Worm (Caenorhabditis elegans) whole organism, L4 larva: ENCODE data around the gene dpy-9.
A peak's percentile ranks its signal among the peaks of the same experiment; 100 is the strongest.

Experiments
- D1046.2 ChIP-seq: fragments of 200-800 bp; sonication (Bioruptor generic); IDR thresholded peaks from 2 replicates; pipeline ENCODE4 v1.3.6; 2022; ENCODE audit warnings: missing genetic modification characterization, missing compliant biosample characterization
- F49E8.2 ChIP-seq: sonication (generic microtip); optimal IDR thresholded peaks from 2 replicates; lab custom pipeline; 2016; ENCODE audit warnings: missing compliant biosample characterization, mild to moderate bottlenecking, missing genetic modification characterization, borderline replicate concordance
- R02D3.7 ChIP-seq: fragments of 150-350 bp; sonication (generic microtip); optimal IDR thresholded peaks from 3 replicates; lab custom pipeline; 2014; ENCODE audit warnings: missing biosample characterization, missing genetic modification characterization
- T26A8.4 ChIP-seq: fragments of 200-800 bp; sonication (Bioruptor generic); IDR thresholded peaks from 2 replicates; pipeline ENCODE4 v1.3.6; 2022; ENCODE audit warnings: missing genetic modification characterization, missing compliant biosample characterization
- Y105C5A.15 ChIP-seq: fragments of 200-800 bp; sonication (Bioruptor generic); IDR thresholded peaks from 2 replicates; pipeline ENCODE4 v1.3.6; 2022; ENCODE audit warnings: missing genetic modification characterization, missing compliant biosample characterization
- Y75B8A.6 ChIP-seq: fragments of 200-800 bp; sonication (Bioruptor generic); IDR thresholded peaks from 2 replicates; pipeline ENCODE4 v1.3.6; 2022; ENCODE audit warnings: missing genetic modification reagents, missing genetic modification characterization, missing compliant biosample characterization
- ZK337.2 ChIP-seq: fragments of 200-800 bp; sonication (Bioruptor generic); IDR thresholded peaks from 2 replicates; pipeline ENCODE4 v1.3.6; 2022; ENCODE audit warnings: missing genetic modification reagents, missing genetic modification characterization, missing compliant biosample characterization
- aha-1 ChIP-seq: fragments of 150-350 bp; peaks from one replicate; lab custom pipeline; 2014; ENCODE audit warnings: missing biosample characterization, missing genetic modification characterization
- ama-1 ChIP-seq: fragments of 150-350 bp; optimal IDR thresholded peaks from 2 replicates; lab custom pipeline; 2014; ENCODE audit warnings: inconsistent platforms, mixed read lengths
- ceh-20 ChIP-seq: fragments of 200-800 bp; sonication (Bioruptor generic); IDR thresholded peaks from 2 replicates; pipeline ENCODE4 v1.3.6; 2022; ENCODE audit warnings: missing genetic modification reagents, missing genetic modification characterization, missing compliant biosample characterization
- ceh-28 ChIP-seq: fragments of 150-350 bp; optimal IDR thresholded peaks from 2 replicates; lab custom pipeline; 2014; ENCODE audit warnings: missing biosample characterization, missing genetic modification reagents, missing genetic modification characterization
- ces-1 ChIP-seq: fragments of 150-350 bp; sonication (generic microtip); optimal IDR thresholded peaks from 4 replicates; lab custom pipeline; 2014; ENCODE audit warnings: missing biosample characterization, missing genetic modification reagents, missing genetic modification characterization
- daf-8 ChIP-seq: fragments of 200-800 bp; sonication (Bioruptor generic); IDR thresholded peaks from 2 replicates; pipeline ENCODE4 v1.3.6; 2022; ENCODE audit warnings: missing genetic modification characterization, missing compliant biosample characterization
- dmd-9 ChIP-seq: fragments of 200-800 bp; sonication (Bioruptor generic); IDR thresholded peaks from 2 replicates; pipeline ENCODE4 v1.3.6; 2022; ENCODE audit warnings: missing genetic modification reagents, missing genetic modification characterization, missing compliant biosample characterization
- dpl-1 ChIP-seq: fragments of 150-350 bp; optimal IDR thresholded peaks from 2 replicates; lab custom pipeline; 2014; ENCODE audit warnings: missing biosample characterization, missing genetic modification reagents, missing genetic modification characterization
- dve-1 ChIP-seq: sonication (generic microtip); optimal IDR thresholded peaks from 2 replicates; lab custom pipeline; 2017; ENCODE audit warnings: antibody characterized with exemption, mild to moderate bottlenecking, missing genetic modification characterization, missing compliant biosample characterization; ENCODE audit not compliant: insufficient read depth
- gei-8 ChIP-seq: fragments of 200-800 bp; sonication (Bioruptor generic); optimal IDR thresholded peaks from 2 replicates; lab custom pipeline; 2018; ENCODE audit warnings: mild to moderate bottlenecking, missing genetic modification characterization, missing compliant biosample characterization
- hif-1 ChIP-seq, 2 experiments: sonication (generic microtip); optimal IDR thresholded peaks; 2 replicates each; lab custom pipeline; 2016 to 2017; ENCODE audit warnings: missing compliant biosample characterization in 2 of 2, missing genetic modification characterization in 2 of 2, missing genetic modification reagents in 2 of 2, missing genotype in 2 of 2, mild to moderate bottlenecking in 1 of 2
- jun-1 ChIP-seq: fragments of 150-350 bp; optimal IDR thresholded peaks from 2 replicates; lab custom pipeline; 2014; ENCODE audit warnings: missing biosample characterization, missing genetic modification reagents, missing genetic modification characterization
- lin-1 ChIP-seq: fragments of 200-800 bp; sonication (Bioruptor generic); IDR thresholded peaks from 2 replicates; pipeline ENCODE4 v1.3.6; 2022; ENCODE audit warnings: missing genetic modification reagents, missing genetic modification characterization, missing compliant biosample characterization
- lin-13 ChIP-seq: fragments of 150-350 bp; optimal IDR thresholded peaks from 2 replicates; lab custom pipeline; 2014; ENCODE audit warnings: missing biosample characterization, missing genetic modification reagents, missing genetic modification characterization
- lin-29 ChIP-seq: fragments of 200-800 bp; sonication (Bioruptor generic); IDR thresholded peaks from 2 replicates; pipeline ENCODE4 v1.3.6; 2022; ENCODE audit warnings: missing genetic modification reagents, missing genetic modification characterization, missing compliant biosample characterization
- lin-39 ChIP-seq: fragments of 150-350 bp; optimal IDR thresholded peaks from 2 replicates; lab custom pipeline; 2014; ENCODE audit warnings: missing biosample characterization, missing genetic modification reagents, missing genetic modification characterization
- lsy-2 ChIP-seq, 2 experiments: fragments of 150-350 bp in 1 of 2; sonication (generic microtip) in 1 of 2; optimal IDR thresholded peaks; 2 replicates each; lab custom pipeline; 2014 to 2017; ENCODE audit warnings: missing biosample characterization in 2 of 2, missing genetic modification characterization in 2 of 2
- madf-5 ChIP-seq, 2 experiments: fragments of 200-800 bp; sonication (Bioruptor generic); IDR thresholded peaks; 2 replicates each; pipeline ENCODE4 v1.3.6; 2022; ENCODE audit warnings: missing compliant biosample characterization in 2 of 2, missing genetic modification characterization in 2 of 2
- madf-9 ChIP-seq: fragments of 200-800 bp; sonication (Bioruptor generic); conservative IDR thresholded peaks from 2 replicates; pipeline ENCODE4 v1.3.6; 2022; ENCODE audit warnings: missing genetic modification reagents, missing genetic modification characterization, missing compliant biosample characterization
- mep-1 ChIP-seq: fragments of 150-350 bp; sonication (generic microtip); optimal IDR thresholded peaks from 3 replicates; lab custom pipeline; 2014; ENCODE audit warnings: missing biosample characterization, missing genetic modification characterization
- mes-2 ChIP-seq: sonication (generic microtip); optimal IDR thresholded peaks from 2 replicates; lab custom pipeline; 2016; ENCODE audit warnings: missing genotype, mild to moderate bottlenecking, missing genetic modification characterization, missing compliant biosample characterization; ENCODE audit not compliant: poor library complexity, severe bottlenecking
- mxl-3 ChIP-seq: fragments of 200-800 bp; sonication (Bioruptor generic); optimal IDR thresholded peaks from 2 replicates; lab custom pipeline; 2018; ENCODE audit warnings: mild to moderate bottlenecking, missing genetic modification characterization, missing compliant biosample characterization
- nhr-102 ChIP-seq: sonication (generic microtip); optimal IDR thresholded peaks from 2 replicates; lab custom pipeline; 2016; ENCODE audit warnings: mild to moderate bottlenecking, missing genetic modification characterization, moderate library complexity, missing compliant biosample characterization
- nhr-25 ChIP-seq: sonication (generic microtip); optimal IDR thresholded peaks from 2 replicates; lab custom pipeline; 2017; ENCODE audit warnings: missing genetic modification characterization, mild to moderate bottlenecking, missing compliant biosample characterization, antibody characterized with exemption, moderate library complexity, borderline replicate concordance; ENCODE audit not compliant: insufficient read depth
- nhr-28 ChIP-seq: fragments of 150-350 bp; optimal IDR thresholded peaks from 2 replicates; lab custom pipeline; 2014; ENCODE audit warnings: missing biosample characterization, missing genetic modification characterization
- nhr-6 ChIP-seq: fragments of 150-350 bp; optimal IDR thresholded peaks from 2 replicates; lab custom pipeline; 2014; ENCODE audit warnings: missing biosample characterization, missing genetic modification characterization
- nhr-76 ChIP-seq: fragments of 150-350 bp; optimal IDR thresholded peaks from 2 replicates; lab custom pipeline; 2014; ENCODE audit warnings: missing biosample characterization, missing genetic modification characterization
- set-16 ChIP-seq: fragments of 200-800 bp; sonication (Bioruptor generic); IDR thresholded peaks from 2 replicates; pipeline ENCODE4 v1.3.6; 2022; ENCODE audit warnings: missing genetic modification reagents, missing genetic modification characterization, missing compliant biosample characterization
- skn-1 ChIP-seq: fragments of 150-350 bp; optimal IDR thresholded peaks from 2 replicates; lab custom pipeline; 2014; ENCODE audit warnings: missing biosample characterization, missing genetic modification characterization
- spr-3 ChIP-seq: fragments of 200-800 bp; sonication (Bioruptor generic); optimal IDR thresholded peaks from 2 replicates; lab custom pipeline; 2018; ENCODE audit warnings: mild to moderate bottlenecking, missing genetic modification characterization, missing compliant biosample characterization
- tag-97 ChIP-seq: fragments of 200-800 bp; sonication (Bioruptor generic); IDR thresholded peaks from 2 replicates; pipeline ENCODE4 v1.3.6; 2022; ENCODE audit warnings: missing genetic modification characterization, missing compliant biosample characterization
- tra-1 ChIP-seq: fragments of 200-800 bp; sonication (Bioruptor generic); IDR thresholded peaks from 2 replicates; pipeline ENCODE4 v1.3.6; 2022; ENCODE audit warnings: missing genetic modification reagents, missing genetic modification characterization, missing compliant biosample characterization
- unc-39 ChIP-seq: sonication (generic microtip); optimal IDR thresholded peaks from 2 replicates; lab custom pipeline; 2017; ENCODE audit warnings: missing biosample characterization, missing genetic modification characterization
- zag-1 ChIP-seq: fragments of 150-350 bp; optimal IDR thresholded peaks from 2 replicates; lab custom pipeline; 2014; ENCODE audit warnings: missing biosample characterization, missing genetic modification characterization
- zfp-2 ChIP-seq: sonication (generic microtip); optimal IDR thresholded peaks from 2 replicates; lab custom pipeline; 2016; ENCODE audit warnings: mild to moderate bottlenecking, missing genetic modification characterization, missing compliant biosample characterization
- zfp-3 ChIP-seq: fragments of 200-800 bp; sonication (Bioruptor generic); conservative IDR thresholded peaks from 2 replicates; pipeline ENCODE4 v1.3.6; 2022; ENCODE audit warnings: missing genetic modification reagents, missing genetic modification characterization, missing compliant biosample characterization
- zip-11 ChIP-seq: fragments of 200-800 bp; sonication (Bioruptor generic); IDR thresholded peaks from 2 replicates; pipeline ENCODE4 v1.3.6; 2022; ENCODE audit warnings: missing genetic modification characterization, missing compliant biosample characterization

Gene dpy-9

ce11 chrIV:247494-247893 is 11.5 kb downstream of the dpy-9 start (continued):
- no peak for TF ChIP-seq nhr-6
- no peak for TF ChIP-seq lin-29 (GFP tag; lab: Robert Waterston, UW)
- TF ChIP-seq mep-1 (tag; lab: Kevin White, UChicago): no peak
- TF ChIP-seq lin-39 (tag; lab: Kevin White, UChicago): no peak
- no peak for TF ChIP-seq skn-1 (tag; lab: Kevin White, UChicago)
- TF ChIP-seq daf-8 (GFP tag; lab: Robert Waterston, UW): no peak
- TF ChIP-seq spr-3 (GFP tag; lab: Kevin White, UChicago): no peak
- no peak for TF ChIP-seq Y105C5A.15
- TF ChIP-seq dve-1 (tag; lab: Kevin White, UChicago): no peak
- peak; percentile 51; the same call in 1 of the 2 replicates for TF ChIP-seq ceh-20 (GFP tag; lab: Robert Waterston, UW)
- TF ChIP-seq mxl-3 (GFP tag; lab: Kevin White, UChicago): peak; percentile 73
- TF ChIP-seq F49E8.2: no peak
- no peak for TF ChIP-seq dmd-9 (GFP tag; lab: Robert Waterston, UW)
- TF ChIP-seq, all 104 proteins: peak for 11

DNA sequence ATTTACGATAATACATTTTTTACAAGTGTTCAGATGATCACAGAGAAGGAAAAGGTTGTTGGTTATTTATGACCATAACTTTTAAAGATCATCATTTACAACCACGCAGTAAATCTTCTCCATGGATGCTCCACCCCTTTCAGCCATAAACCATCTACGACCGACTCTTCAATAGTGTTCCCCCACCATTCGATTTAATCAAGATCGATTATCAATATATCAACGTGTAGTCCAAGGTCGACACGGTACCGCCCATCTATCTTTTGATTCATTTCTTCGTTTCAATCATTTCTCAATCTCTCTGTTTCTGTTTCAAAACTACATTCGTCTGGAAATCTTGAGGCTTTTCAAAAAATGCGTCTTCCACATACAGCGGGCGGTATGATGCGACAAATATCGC is 14.2 kb downstream of the dpy-9 start, which contains the start of gene aass-1:
Gene aass-1 (plus strand): TSS at position 301 of the 400 bp plus-strand sequence.
- TF ChIP-seq R02D3.7 (tag; lab: Kevin White, UChicago) (peak; percentile 6), nhr-28 (peak; percentile 5), tag-97 (GFP tag; lab: Robert Waterston, UW) (no peak)

DNA sequence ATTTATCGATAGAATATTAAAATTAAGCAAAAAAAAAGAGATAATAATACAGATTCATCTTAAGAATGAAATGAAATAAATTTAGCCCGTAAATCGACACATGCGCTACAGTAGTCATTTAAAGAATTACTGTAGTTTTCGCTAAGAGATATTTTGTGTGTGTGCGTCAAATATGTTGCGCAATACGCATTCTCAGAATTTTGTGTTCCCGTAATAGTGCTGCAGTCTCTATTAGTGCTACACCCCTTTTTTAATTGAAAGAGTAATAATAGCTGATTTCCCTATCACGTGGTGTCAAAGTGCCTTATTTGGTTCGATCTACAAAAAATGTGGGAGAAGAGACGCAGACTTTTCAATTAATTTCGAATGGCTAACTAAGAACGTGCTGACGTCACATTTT is 14.7 kb downstream of the dpy-9 start:
- TF ChIP-seq ceh-20 (GFP tag; lab: Robert Waterston, UW) (no peak), set-16 (GFP tag; lab: Robert Waterston, UW) (no peak), jun-1 (tag; lab: Kevin White, UChicago) (no peak), tag-97 (GFP tag; lab: Robert Waterston, UW) (no peak), nhr-25 (tag; lab: Kevin White, UChicago) (no peak), Y75B8A.6 (GFP tag; lab: Robert Waterston, UW) (no peak), nhr-102 (no peak), nhr-76 (tag; lab: Kevin White, UChicago) (no peak), lin-29 (GFP tag; lab: Robert Waterston, UW) (no peak), zag-1 (tag; lab: Kevin White, UChicago) (no peak), T26A8.4 (GFP tag; lab: Robert Waterston, UW) (no peak), lin-13 (GFP tag; lab: Kevin White, UChicago) (no peak)

DNA sequence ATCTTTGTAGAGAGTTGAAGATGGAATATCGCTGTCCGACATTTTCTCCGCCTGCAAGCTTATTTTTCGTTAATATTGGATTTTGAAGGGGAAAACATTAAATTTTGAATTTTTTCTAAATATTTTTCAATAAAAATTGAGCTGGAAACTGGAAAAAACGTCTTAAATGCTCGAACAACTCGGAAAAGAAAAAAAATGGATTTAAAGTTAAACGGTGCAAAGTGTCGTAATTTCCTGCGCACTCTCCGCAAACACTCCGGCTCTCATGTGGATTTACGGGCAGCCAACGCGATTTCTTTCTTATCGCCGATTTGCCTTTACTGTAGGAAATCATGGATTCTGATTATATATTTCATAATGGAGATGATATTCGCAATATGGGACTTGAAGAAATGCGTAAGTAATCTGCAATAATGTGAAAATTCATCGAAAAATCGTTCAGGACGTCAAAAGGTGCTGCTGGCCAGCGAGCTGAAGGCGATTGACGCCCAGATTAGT is 18.7 kb downstream of the dpy-9 start, which contains the start of the genes fnta-1 and cogc-8:
Gene fnta-1 (minus strand): TSS at position 51 of the 498 bp plus-strand sequence.
Gene cogc-8 (plus strand): TSS at position 195 of the 498 bp plus-strand sequence.
- TF ChIP-seq ceh-28 (tag; lab: Kevin White, UChicago): no peak
- TF ChIP-seq aha-1 (tag; lab: Kevin White, UChicago): peak; percentile 85
- no peak for TF ChIP-seq tra-1 (GFP tag; lab: Robert Waterston, UW)
- no peak for TF ChIP-seq T26A8.4 (GFP tag; lab: Robert Waterston, UW)
- no peak for TF ChIP-seq unc-39 (tag; lab: Kevin White, UChicago)
- TF ChIP-seq gei-8 (GFP tag; lab: Kevin White, UChicago): no peak
- TF ChIP-seq dpl-1 (GFP tag; lab: Kevin White, UChicago): peak; percentile 49
- TF ChIP-seq zfp-2 (tag; lab: Kevin White, UChicago): no peak
- TF ChIP-seq ces-1 (GFP tag; lab: Kevin White, UChicago): no peak
- TF ChIP-seq D1046.2 (GFP tag; lab: Robert Waterston, UW): no peak
- TF ChIP-seq lsy-2 (tag; optimal IDR thresholded peaks at IDR 0.05; lab: Kevin White, UChicago): peak in 1 of 2 experiments; percentile 37
- no peak for TF ChIP-seq madf-5 (GFP tag; IDR thresholded peaks at IDR 0.05; lab: Robert Waterston, UW)
- peak; percentile 88 for TF ChIP-seq R02D3.7 (tag; lab: Kevin White, UChicago)
- no peak for TF ChIP-seq hif-1 (tag; optimal IDR thresholded peaks at IDR 0.05; lab: Kevin White, UChicago)
- TF ChIP-seq mes-2: peak; percentile 62
- no peak for TF ChIP-seq nhr-28
- no peak for TF ChIP-seq zip-11 (GFP tag; lab: Robert Waterston, UW)
- TF ChIP-seq nhr-25 (tag; lab: Kevin White, UChicago): no peak
- no peak for TF ChIP-seq ZK337.2 (GFP tag; lab: Robert Waterston, UW)
- TF ChIP-seq daf-8 (GFP tag; lab: Robert Waterston, UW): no peak
- TF ChIP-seq lin-1 (GFP tag; lab: Robert Waterston, UW): no peak
- peak; percentile 48 for TF ChIP-seq dve-1 (tag; lab: Kevin White, UChicago)
- no peak for TF ChIP-seq zfp-3
- TF ChIP-seq madf-9 (GFP tag; lab: Robert Waterston, UW): no peak
- no peak for TF ChIP-seq ama-1 (lab: Kevin White, UChicago)
